Worm (Caenorhabditis elegans) whole organism, L4/young adult: ENCODE data around the gene F02A9.1.

ENCODE experiments used
- W03F9.2 ChIP-seq: fragments of 150-350 bp; optimal IDR thresholded peaks from 2 replicates; lab custom pipeline; 2014; ENCODE audit warnings: missing biosample characterization, missing genetic modification characterization
- dao-5 ChIP-seq: sonication (generic microtip); optimal IDR thresholded peaks from 2 replicates; lab custom pipeline; 2016; ENCODE audit warnings: missing genotype, missing genetic modification characterization, moderate library complexity, missing compliant biosample characterization
- him-1 ChIP-seq: sonication (generic microtip); optimal IDR thresholded peaks from 2 replicates; lab custom pipeline; 2016; ENCODE audit warnings: missing genotype, missing genetic modification reagents, missing genetic modification characterization, missing compliant biosample characterization

Gene F02A9.1

DNA sequence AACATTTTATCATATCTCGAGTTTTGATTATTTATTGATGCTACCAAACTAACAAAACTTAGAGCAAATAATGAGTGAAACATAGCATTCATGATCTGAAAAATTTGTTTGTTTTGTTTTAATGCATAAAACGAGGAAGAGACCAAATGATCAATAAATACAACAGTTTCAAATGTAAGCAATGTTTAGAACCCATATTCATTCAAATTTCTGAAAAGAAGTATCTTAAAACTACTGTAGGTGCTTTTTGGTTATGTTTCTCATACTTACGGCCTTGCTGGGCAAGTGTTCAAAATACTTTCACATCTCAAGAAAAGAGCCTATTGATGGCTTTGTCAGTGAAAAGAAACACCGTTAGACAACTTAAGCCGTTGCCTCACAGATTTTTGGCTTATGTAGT is at the start of gene F02A9.1:
F02A9.1 (minus strand) TSS at position 101 of the 400 bp plus-strand sequence.
- TF ChIP-seq W03F9.2 (tag; lab: Kevin White, UChicago) = no peak
- TF ChIP-seq him-1 (tag; lab: Kevin White, UChicago) = no peak
- no peak for TF ChIP-seq dao-5 (tag; lab: Kevin White, UChicago)

DNA sequence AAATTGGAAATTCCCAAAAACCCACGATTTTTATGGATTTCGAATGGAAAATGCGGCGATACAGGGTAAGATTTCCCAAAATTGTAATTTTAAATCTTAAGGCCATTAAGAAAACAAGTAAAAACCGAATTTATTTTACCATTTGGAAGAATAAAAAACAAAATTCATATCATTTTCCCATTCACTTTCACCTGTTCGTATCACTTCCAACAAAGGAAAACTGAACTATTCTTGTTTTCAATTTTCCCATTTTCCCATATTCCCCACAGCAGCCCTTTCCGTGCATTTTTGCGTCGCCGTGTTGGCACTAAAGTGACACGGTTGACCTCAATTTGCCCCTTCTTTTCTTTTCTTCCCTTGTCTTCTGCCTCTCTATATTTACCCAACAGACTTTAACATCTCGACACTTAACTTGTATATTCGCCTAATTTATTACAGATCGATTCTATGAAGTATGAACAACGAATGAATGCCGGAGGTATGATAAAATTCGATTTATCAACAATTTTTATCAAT is 48.2 kb upstream of the F02A9.1 start, which contains the start of gene sec-16A.1:
sec-16A.1 (plus strand) TSS at position 51 of the 516 bp plus-strand sequence.
- TF ChIP-seq him-1 (tag; lab: Kevin White, UChicago) = no peak
- TF ChIP-seq W03F9.2 (tag; lab: Kevin White, UChicago) = no peak
- no peak for TF ChIP-seq dao-5 (tag; lab: Kevin White, UChicago)

DNA sequence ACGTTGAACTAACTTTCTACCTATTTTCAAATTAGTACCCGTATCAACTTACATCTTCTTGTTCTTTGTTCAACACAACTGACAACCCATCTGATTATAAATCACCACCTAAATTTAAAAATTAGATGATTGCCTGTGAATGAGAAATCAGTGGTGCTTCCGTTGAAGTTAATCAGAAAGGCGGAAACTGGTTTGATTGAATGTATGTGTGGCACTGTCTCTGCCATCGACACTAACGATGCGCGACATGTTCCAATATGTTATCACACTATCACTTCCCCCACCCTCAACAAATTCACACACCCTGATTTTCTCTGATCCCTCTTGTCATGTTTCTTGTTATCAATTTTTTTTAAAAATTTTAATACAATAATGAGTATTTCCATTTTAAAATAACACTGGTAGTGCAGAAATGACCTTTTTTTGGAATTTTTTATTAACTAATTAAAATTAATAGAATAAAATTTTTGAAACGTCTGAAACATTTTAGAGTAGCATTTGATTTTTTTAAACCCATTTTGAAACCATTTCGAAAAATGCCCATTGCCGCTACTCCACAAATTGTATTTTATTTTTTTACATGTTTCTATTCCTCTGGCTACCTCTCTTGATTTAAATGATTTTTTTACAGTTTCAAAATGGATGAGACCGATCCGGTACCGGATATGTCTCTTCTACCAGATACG is 41.5 kb upstream of the F02A9.1 start, which contains the start of gene ced-11:
ced-11 (plus strand) TSS at position 636 of the 686 bp plus-strand sequence.
- TF ChIP-seq him-1 (tag; lab: Kevin White, UChicago) (no peak), W03F9.2 (tag; lab: Kevin White, UChicago) (no peak), dao-5 (tag; lab: Kevin White, UChicago) (no peak)

DNA sequence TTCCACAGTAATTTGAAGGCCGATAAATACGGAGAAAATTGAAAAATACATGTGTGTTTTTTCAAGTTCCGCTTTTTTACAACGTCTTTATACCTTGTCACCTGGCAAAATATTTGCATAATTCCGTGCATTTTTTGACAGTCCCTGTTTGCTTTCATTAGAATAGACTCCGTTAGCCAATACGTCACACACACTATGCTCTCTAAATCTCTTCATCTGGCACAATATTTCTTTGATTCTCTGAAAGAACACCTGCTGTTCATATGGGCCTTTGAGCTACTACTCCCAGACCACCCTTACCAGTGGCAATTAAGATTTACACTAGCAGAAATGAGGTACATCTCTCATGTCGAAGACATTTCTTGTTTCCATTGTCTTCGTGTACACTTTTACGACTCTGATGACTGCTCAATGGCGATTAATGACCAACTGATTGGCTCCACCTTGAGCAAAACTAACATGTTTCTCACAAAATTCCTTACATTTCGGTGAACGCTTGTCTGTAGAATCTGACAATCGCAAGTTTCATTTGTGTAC is 40.8 kb upstream of the F02A9.1 start, which contains the start of gene grl-11:
grl-11 (minus strand) TSS at position 51 of the 537 bp plus-strand sequence.
- TF ChIP-seq W03F9.2 (tag; lab: Kevin White, UChicago) (no peak), dao-5 (tag; lab: Kevin White, UChicago) (no peak), him-1 (tag; lab: Kevin White, UChicago) (no peak)

DNA sequence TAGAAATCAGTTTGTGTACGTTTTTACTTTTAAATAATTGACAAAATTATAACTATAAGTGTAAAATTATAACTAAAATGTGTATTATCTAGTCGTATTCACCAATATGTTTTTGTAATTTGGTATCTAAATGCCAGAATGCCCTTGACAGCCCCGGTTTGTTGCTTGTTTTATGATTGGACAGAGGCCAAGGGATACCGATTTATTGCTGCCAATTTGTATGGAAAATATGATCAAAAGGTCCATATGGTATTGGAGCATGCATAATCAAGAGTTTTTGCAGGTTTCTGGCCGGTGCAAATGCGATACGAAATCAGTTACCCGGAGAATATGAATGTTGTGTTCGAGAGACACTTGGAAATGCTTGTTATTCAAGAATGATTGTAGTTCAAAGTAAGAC is 38.1 kb upstream of the F02A9.1 start:
- TF ChIP-seq him-1 (tag; lab: Kevin White, UChicago) = no peak
- no peak for TF ChIP-seq dao-5 (tag; lab: Kevin White, UChicago)
- no peak for TF ChIP-seq W03F9.2 (tag; lab: Kevin White, UChicago)

DNA sequence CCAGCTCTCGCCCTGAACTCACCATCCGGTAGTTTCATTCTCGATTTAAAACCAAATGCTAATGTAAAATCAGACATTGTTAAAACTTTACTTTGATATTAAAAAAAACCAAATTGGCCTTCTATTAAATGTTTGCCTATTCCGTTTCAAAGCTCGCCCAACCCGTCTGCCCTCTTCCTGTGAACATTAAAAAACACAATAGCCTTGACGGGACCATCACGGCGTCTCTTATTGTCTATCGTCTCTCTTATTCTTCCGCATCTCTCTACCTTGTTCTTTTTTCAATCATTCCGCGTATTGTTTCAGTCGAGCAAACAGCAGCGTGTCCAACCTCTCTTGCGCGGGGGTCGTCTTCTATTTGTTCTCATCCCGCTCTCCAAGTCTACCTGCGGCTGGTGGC is 37.0 kb upstream of the F02A9.1 start, which contains the start of gene ZK512.1:
ZK512.1 (plus strand) TSS at position 301 of the 400 bp plus-strand sequence.
- TF ChIP-seq dao-5 (tag; lab: Kevin White, UChicago) (no peak), him-1 (tag; lab: Kevin White, UChicago) (no peak), W03F9.2 (tag; lab: Kevin White, UChicago) (no peak)

DNA sequence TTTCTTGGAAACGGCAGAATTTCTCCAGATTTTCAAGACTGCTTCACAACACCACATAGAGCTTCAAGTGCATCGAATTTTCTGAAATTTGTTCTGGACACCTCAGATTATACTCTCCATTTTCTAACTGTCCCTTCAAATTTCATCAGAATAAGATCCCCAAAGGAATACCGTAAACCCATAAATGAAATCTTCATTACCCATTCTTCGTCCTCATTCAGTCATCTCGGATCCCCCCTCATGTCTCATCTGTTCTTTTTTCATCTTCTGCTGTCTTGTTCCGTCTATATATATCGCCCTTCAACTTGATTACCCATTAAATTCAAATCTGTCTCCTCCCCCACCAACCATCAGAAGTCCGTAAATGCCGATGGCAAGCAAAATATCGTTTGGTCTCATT is 36.5 kb upstream of the F02A9.1 start:
- no peak for TF ChIP-seq him-1 (tag; lab: Kevin White, UChicago)
- TF ChIP-seq dao-5 (tag; lab: Kevin White, UChicago) = no peak
- TF ChIP-seq W03F9.2 (tag; lab: Kevin White, UChicago) = no peak

DNA sequence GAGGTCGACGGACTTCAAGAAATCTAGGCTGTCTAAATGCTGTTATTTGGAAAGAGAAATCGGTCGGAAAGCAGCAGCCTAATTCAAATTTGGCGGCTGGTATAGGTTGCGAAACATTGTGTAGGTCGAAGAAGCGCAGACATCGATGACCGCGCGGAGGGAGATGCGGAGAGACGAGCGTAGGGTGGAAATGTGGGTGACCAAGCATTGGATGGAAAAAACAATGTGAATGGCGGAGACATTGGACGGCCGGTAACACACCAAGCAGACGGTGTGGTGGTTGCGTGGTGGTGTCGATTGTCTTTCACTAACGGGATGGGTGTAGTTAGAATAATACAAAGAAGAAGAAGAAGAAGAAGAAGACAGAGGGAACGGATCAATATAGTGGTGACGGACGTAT is 34.9 kb upstream of the F02A9.1 start:
- TF ChIP-seq W03F9.2 (tag; lab: Kevin White, UChicago) (no peak), dao-5 (tag; lab: Kevin White, UChicago) (no peak), him-1 (tag; lab: Kevin White, UChicago) (no peak)

DNA sequence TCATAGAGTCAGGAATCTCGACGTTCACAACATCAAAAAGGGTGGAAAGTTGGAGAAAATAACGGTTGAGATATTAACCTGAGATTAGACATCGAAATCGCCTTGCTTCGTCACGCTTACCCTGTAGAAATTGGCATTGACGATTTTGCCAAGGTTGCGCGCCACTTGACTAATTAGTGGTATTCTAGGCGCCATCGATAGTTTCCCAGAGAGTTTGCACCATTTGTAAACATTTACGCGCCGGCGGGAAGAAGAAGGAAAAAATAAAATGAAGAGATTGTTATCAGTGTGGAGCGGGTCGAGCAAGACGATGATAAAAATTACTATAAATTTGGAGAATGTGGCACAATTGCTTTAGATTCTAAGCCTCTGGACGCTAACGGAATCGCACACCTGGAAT is 32.7 kb upstream of the F02A9.1 start:
- no peak for TF ChIP-seq dao-5 (tag; lab: Kevin White, UChicago)
- no peak for TF ChIP-seq him-1 (tag; lab: Kevin White, UChicago)
- no peak for TF ChIP-seq W03F9.2 (tag; lab: Kevin White, UChicago)

DNA sequence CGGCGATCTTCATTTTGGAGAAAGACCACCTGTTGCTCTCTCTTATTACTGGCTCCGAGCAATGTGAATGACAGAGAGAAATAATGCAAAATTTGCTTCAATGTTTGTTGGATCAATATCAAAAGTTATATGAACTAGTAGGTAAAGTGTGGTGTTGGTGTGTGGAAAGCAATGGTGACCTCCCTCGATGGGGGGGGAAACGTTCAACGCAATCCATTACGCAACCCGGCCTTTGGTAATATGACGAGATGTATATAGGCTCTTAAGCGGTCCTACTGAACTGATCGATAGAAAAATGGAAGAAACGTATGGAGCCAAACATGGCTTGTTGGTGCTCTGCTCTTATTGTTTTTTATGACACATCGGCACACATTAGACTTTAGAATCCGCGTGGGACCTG is 32.1 kb upstream of the F02A9.1 start:
- TF ChIP-seq dao-5 (tag; lab: Kevin White, UChicago) (no peak), W03F9.2 (tag; lab: Kevin White, UChicago) (no peak), him-1 (tag; lab: Kevin White, UChicago) (no peak)

DNA sequence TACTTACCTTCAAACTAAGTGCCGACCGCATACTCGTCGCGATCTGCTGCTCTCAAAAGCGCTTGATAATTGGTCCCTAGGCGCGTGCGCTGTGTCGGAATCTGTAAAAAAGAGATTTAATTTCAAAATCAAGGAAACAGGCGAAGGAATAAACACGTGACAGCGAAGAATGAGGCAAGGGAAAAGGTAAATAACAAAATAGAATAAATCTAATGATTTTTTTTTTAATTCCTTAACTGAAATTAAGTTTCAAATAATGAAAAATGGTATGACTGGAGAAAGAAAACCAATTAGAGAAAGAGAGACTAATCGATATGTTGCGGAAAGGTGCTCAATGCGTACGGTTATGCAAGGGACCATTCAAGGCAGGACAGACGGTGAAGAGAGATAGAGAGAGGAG is 31.6 kb upstream of the F02A9.1 start, which contains the start of gene cya-1:
cya-1 (minus strand) TSS at position 101 of the 400 bp plus-strand sequence.
- TF ChIP-seq W03F9.2 (tag; lab: Kevin White, UChicago) (no peak), dao-5 (tag; lab: Kevin White, UChicago) (no peak), him-1 (tag; lab: Kevin White, UChicago) (no peak)

DNA sequence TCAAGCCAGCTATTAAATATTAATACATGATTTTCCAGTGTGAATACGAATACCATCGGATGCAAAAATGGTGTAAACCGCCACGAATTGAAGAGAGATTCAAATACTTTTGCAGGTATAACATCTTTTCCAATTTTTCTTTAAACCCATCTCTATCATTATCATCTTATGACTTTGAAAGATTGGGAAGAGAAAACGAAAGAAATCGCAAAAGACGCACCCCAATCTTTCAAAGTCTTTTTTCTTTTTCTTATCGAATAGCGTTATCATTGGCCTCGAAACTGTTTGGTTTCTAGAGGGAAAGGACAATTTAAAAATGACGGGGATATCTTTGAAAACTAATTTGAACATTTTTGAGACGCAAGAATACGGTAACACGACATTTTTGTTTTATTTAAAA is 28.0 kb upstream of the F02A9.1 start:
- no peak for TF ChIP-seq W03F9.2 (tag; lab: Kevin White, UChicago)
- no peak for TF ChIP-seq dao-5 (tag; lab: Kevin White, UChicago)
- TF ChIP-seq him-1 (tag; lab: Kevin White, UChicago) = no peak

DNA sequence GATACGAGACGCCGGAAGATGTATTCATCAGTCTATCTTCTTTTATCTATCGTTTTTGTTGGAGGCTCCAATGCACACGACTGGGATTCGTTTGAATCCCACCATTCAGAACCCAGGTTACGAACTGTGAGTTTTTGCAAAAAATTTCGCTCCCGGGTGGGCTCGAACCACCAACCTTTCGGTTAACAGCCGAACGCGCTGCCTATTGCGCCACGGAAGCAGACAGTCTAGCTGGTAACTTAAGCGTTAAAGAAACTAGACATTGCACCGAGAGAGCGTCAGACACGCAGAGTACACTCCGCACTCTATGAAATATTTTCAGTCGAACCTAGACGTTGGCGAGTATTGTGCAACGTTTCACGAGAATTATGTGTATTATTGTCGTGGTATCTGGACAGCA is 26.5 kb upstream of the F02A9.1 start:
- TF ChIP-seq dao-5 (tag; lab: Kevin White, UChicago) (no peak), him-1 (tag; lab: Kevin White, UChicago) (peak; percentile 8)
